Fruit fly (Drosophila melanogaster): ENCODE data around the gene opm.

The opm gene

dm6 chrX:15079163-15079809 lies 13.1 kb upstream of the opm start:
- TF ChIP-seq Myc (optimal IDR thresholded peaks at IDR 0.05) (no peak), Sin3A (optimal IDR thresholded peaks at IDR 0.05) (no peak), h (optimal IDR thresholded peaks at IDR 0.05) (no peak), psq (optimal IDR thresholded peaks at IDR 0.05) (no peak), insv (optimal IDR thresholded peaks at IDR 0.05) (no peak), ttk (optimal IDR thresholded peaks at IDR 0.05) (no peak)

- no peak for TF ChIP-seq Sin3A (optimal IDR thresholded peaks at IDR 0.05)
- TF ChIP-seq h (optimal IDR thresholded peaks at IDR 0.05) = no peak
- TF ChIP-seq insv (optimal IDR thresholded peaks at IDR 0.05) = no peak
- TF ChIP-seq psq (optimal IDR thresholded peaks at IDR 0.05) = no peak
- no peak for TF ChIP-seq ttk (optimal IDR thresholded peaks at IDR 0.05)
- no peak for TF ChIP-seq Myc (optimal IDR thresholded peaks at IDR 0.05)
Measured at dm6 chrX:15078394-15078793, 12.2 kb upstream of the opm start.

DNA sequence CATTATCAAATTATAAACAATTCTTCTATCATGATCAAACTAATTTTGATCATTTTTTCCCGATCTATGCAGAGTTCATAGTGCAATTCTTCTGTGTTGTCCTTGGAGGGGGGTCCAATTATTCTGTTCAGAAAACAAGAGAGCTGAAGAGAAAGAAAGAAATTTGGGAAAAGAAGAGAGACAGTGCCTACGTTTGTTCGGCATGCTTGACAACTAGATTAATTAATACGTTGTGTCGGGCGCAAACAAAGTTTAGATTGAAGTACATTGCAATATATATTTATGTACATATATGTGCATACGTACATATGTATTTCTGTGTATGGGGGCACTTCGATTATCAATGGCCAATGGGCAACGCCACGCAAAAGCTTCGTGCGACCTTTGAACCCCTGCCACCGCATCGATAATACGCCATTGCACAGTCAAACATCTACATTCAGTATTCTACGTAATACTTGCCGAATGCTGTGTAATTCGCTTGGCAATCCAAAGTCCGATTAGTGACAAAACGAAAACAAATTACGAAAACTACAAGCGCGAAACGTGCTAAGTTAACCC lies 11.4 kb upstream of the opm start:
- no peak for TF ChIP-seq Myc (optimal IDR thresholded peaks at IDR 0.05)
- no peak for TF ChIP-seq Sin3A (optimal IDR thresholded peaks at IDR 0.05)
- no peak for TF ChIP-seq ttk (optimal IDR thresholded peaks at IDR 0.05)
- no peak for TF ChIP-seq h (optimal IDR thresholded peaks at IDR 0.05)
- TF ChIP-seq psq (optimal IDR thresholded peaks at IDR 0.05) = no peak
- TF ChIP-seq insv (optimal IDR thresholded peaks at IDR 0.05) = no peak

DNA sequence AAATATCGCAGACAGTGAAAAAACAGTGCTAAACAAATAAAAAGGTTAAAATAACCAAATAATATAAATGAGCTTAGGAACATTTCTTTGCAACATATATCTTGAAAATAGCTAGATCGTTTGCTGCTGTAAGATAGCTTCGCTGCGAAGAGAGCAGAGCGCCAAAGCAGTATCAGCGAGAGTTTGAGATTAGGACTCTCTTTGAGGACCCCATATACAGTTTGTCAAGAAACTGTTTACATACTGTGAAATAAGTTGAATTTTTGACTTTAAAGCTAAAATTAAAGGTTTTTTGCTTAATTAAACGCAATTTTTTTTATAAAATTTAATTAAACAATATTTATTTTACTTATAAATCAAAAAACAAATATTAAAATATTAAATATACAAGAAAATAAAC lies 10.4 kb upstream of the opm start:
- TF ChIP-seq psq (optimal IDR thresholded peaks at IDR 0.05) = no peak
- no peak for TF ChIP-seq h (optimal IDR thresholded peaks at IDR 0.05)
- TF ChIP-seq Myc (optimal IDR thresholded peaks at IDR 0.05) = no peak

DNA sequence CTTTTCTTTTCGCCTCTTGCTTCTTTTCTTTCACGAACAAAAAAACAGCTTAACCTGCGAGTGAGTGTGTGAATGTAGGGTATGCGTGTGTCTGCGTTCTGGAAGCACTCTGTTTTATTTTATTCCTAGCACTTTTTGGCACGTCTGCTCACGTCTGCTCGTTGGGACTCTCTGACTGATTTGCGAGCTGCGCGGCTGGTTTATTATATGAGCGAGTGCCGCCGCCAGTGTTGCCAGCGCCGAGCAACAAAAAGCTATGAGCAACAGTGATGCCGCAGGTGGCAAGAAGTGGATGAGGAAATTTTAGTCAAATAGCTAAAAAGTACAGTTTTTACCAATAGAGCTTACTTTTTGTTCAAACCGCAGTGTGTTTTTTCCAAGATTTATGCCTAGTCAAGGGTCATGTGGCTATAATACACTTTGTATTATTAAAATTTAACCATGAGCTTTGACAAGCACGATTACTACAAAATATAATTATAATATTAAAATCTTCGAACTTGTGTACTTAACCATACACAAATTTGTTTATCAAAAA lies 9.9 kb upstream of the opm start, which contains the start of gene Lsd-2:
TSS of gene Lsd-2 (minus strand) at position 183 of the 538 bp plus-strand sequence.
- TF ChIP-seq psq (optimal IDR thresholded peaks at IDR 0.05) (no peak), ttk (optimal IDR thresholded peaks at IDR 0.05) (no peak), Myc (optimal IDR thresholded peaks at IDR 0.05) (no peak), h (optimal IDR thresholded peaks at IDR 0.05) (no peak), Sin3A (optimal IDR thresholded peaks at IDR 0.05) (no peak), insv (optimal IDR thresholded peaks at IDR 0.05) (no peak)

- TF ChIP-seq psq (optimal IDR thresholded peaks at IDR 0.05) = no peak
- TF ChIP-seq Sin3A (optimal IDR thresholded peaks at IDR 0.05) = no peak
- TF ChIP-seq ttk (optimal IDR thresholded peaks at IDR 0.05) = no peak
- no peak for TF ChIP-seq insv (optimal IDR thresholded peaks at IDR 0.05)
- no peak for TF ChIP-seq Myc (optimal IDR thresholded peaks at IDR 0.05)
- TF ChIP-seq h (optimal IDR thresholded peaks at IDR 0.05) = no peak
Measured at dm6 chrX:15075485-15076037, 9.3 kb upstream of the opm start.

DNA sequence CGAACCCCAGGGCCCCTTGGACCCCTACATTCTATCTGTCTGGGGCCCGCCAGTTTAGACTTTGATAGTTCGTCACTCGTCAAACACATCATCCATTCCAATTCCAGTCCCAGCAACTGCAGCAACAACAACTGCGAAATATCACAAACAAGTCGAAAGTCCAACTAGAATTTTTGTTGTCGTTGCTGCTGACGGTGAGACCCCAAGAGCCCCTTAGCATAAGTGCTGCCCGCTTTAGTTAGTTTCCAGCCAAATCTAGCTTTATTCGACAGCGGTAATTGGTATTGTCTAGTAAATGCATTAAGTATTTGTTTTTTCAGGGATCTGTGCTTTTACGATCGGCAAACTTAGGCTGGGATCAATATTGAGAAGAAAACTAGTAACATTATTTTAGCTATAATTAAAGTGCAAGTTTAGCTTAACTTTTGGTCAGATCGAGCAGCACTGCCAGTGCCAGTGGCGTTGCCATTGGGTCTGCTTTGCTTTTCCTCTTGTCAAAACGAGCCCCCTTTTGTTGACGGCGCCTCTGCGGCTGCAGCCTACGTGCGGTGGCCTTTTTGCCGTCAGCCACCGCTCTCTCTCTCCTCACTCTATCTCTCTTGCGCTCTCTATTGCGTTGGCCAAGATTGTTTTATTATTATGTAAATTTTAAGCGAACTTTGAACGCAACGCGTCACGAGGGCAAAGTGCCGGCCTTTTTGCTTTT lies 8.6 kb upstream of the opm start:
- TF ChIP-seq Myc (optimal IDR thresholded peaks at IDR 0.05) (no peak), h (optimal IDR thresholded peaks at IDR 0.05) (no peak), psq (optimal IDR thresholded peaks at IDR 0.05) (no peak), insv (optimal IDR thresholded peaks at IDR 0.05) (no peak), Sin3A (optimal IDR thresholded peaks at IDR 0.05) (no peak), ttk (optimal IDR thresholded peaks at IDR 0.05) (no peak)

- TF ChIP-seq Myc (optimal IDR thresholded peaks at IDR 0.05) (no peak), insv (optimal IDR thresholded peaks at IDR 0.05) (no peak), h (optimal IDR thresholded peaks at IDR 0.05) (no peak), ttk (optimal IDR thresholded peaks at IDR 0.05) (no peak), Sin3A (optimal IDR thresholded peaks at IDR 0.05) (no peak), psq (optimal IDR thresholded peaks at IDR 0.05) (no peak)
Measured at dm6 chrX:15070811-15071479, 4.7 kb upstream of the opm start.

DNA sequence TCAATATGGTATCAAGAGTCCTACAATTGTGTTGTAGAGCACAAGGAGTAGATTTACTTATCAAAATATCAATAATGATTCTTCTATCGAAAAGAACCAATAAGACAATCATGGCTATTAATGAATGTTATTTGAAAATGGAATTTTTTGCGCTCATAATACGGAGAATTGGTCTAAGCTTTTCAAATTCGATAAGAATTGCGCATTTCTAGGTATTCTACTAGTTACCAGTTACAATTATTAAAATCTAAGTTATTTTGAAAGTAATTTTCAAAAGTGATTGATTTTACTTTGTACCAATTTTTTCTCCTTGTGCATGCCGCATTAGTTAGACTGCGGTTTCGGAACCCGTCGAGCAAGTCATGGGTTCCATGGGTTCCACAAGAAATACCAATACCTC lies 3.9 kb upstream of the opm start:
- TF ChIP-seq Sin3A (optimal IDR thresholded peaks at IDR 0.05) (no peak), psq (optimal IDR thresholded peaks at IDR 0.05) (no peak), h (optimal IDR thresholded peaks at IDR 0.05) (no peak), Myc (optimal IDR thresholded peaks at IDR 0.05) (no peak), ttk (optimal IDR thresholded peaks at IDR 0.05) (no peak), insv (optimal IDR thresholded peaks at IDR 0.05) (no peak)

dm6 chrX:15069417-15069896 lies 3.2 kb upstream of the opm start:
- TF ChIP-seq Myc (optimal IDR thresholded peaks at IDR 0.05) = no peak
- TF ChIP-seq insv (optimal IDR thresholded peaks at IDR 0.05) = no peak
- TF ChIP-seq ttk (optimal IDR thresholded peaks at IDR 0.05) = no peak
- TF ChIP-seq psq (optimal IDR thresholded peaks at IDR 0.05) = no peak
- TF ChIP-seq h (optimal IDR thresholded peaks at IDR 0.05) = no peak
- no peak for TF ChIP-seq Sin3A (optimal IDR thresholded peaks at IDR 0.05)

dm6 chrX:15068537-15068936 lies 2.3 kb upstream of the opm start:
- TF ChIP-seq Myc (optimal IDR thresholded peaks at IDR 0.05) = no peak
- TF ChIP-seq h (optimal IDR thresholded peaks at IDR 0.05) = no peak
- TF ChIP-seq psq (optimal IDR thresholded peaks at IDR 0.05) = no peak
- TF ChIP-seq ttk (optimal IDR thresholded peaks at IDR 0.05) = no peak
- TF ChIP-seq Sin3A (optimal IDR thresholded peaks at IDR 0.05) = no peak
- no peak for TF ChIP-seq insv (optimal IDR thresholded peaks at IDR 0.05)
